Fruit fly (Drosophila melanogaster) whole organism, wandering third instar larva: ENCODE measurements around the gene CG13049.

Experiments used
- CG32264 ChIP-seq: fragments of 200-800 bp; sonication (Bioruptor generic); optimal IDR thresholded peaks from 2 replicates; lab custom pipeline; 2016; ENCODE audit warnings: missing biosample characterization, missing genetic modification characterization
- CG9705 ChIP-seq: fragments of 200-800 bp; sonication (Bioruptor generic); optimal IDR thresholded peaks from 2 replicates; lab custom pipeline; 2018; ENCODE audit warnings: missing biosample characterization, mild to moderate bottlenecking, missing genetic modification characterization
- CrebA ChIP-seq: fragments of 200-800 bp; sonication (Bioruptor generic); optimal IDR thresholded peaks from 2 replicates; lab custom pipeline; 2016; ENCODE audit warnings: missing biosample characterization, mild to moderate bottlenecking, missing genetic modification characterization, borderline replicate concordance
- Dfd ChIP-seq: fragments of >200 bp; optimal IDR thresholded peaks from 2 replicates; lab custom pipeline; 2017; ENCODE audit warnings: missing biosample characterization, missing genetic modification characterization
- Dif ChIP-seq: fragments of 200-275, 200-300 bp; sonication (Bioruptor generic); optimal IDR thresholded peaks from 2 replicates; lab custom pipeline; 2018; ENCODE audit warnings: missing biosample characterization, missing genetic modification characterization; ENCODE audit not compliant: partially characterized antibody
- HLH106 ChIP-seq: fragments of 200-800 bp; optimal IDR thresholded peaks from 3 replicates; lab custom pipeline; 2019; ENCODE audit warnings: missing biosample characterization, mild to moderate bottlenecking, missing genetic modification characterization, moderate library complexity
- Hr78 ChIP-seq: fragments of >200 bp; optimal IDR thresholded peaks from 2 replicates; lab custom pipeline; 2017; ENCODE audit warnings: missing biosample characterization, missing genetic modification characterization
- Hr83 ChIP-seq: fragments of 200-300 bp; sonication (Bioruptor generic); optimal IDR thresholded peaks from 2 replicates; lab custom pipeline; 2016; ENCODE audit warnings: missing biosample characterization, mild to moderate bottlenecking, missing genetic modification characterization, moderate library complexity; ENCODE audit not compliant: poor library complexity, severe bottlenecking
- Mio ChIP-seq: sonication (Bioruptor generic); optimal IDR thresholded peaks from 2 replicates; lab custom pipeline; 2016; ENCODE audit warnings: missing biosample characterization, missing genetic modification characterization
- Myc ChIP-seq: fragments of >200 bp; optimal IDR thresholded peaks from 2 replicates; lab custom pipeline; 2017
- N ChIP-seq: fragments of >200 bp; optimal IDR thresholded peaks from 2 replicates; lab custom pipeline; 2018; ENCODE audit warnings: missing biosample characterization, missing external identifiers, missing genetic modification characterization
- OdsH ChIP-seq: fragments of 200-800 bp; sonication (Bioruptor generic); optimal IDR thresholded peaks from 2 replicates; lab custom pipeline; 2016; ENCODE audit warnings: missing biosample characterization, mild to moderate bottlenecking, missing genetic modification characterization
- Rel ChIP-seq, 2 experiments: fragments of 200-800 bp; sonication (Bioruptor generic) in 1 of 2; optimal IDR thresholded peaks; 2 replicates in 1 of 2; 3 replicates in 1 of 2; lab custom pipeline; 2016 to 2019; ENCODE audit warnings: mild to moderate bottlenecking in 2 of 2, missing biosample characterization in 2 of 2, missing genetic modification characterization in 2 of 2, moderate library complexity in 1 of 2
- Sp1 ChIP-seq: fragments of 200-800 bp; sonication (Bioruptor generic); optimal IDR thresholded peaks from 3 replicates; lab custom pipeline; 2019; ENCODE audit warnings: missing biosample characterization, mild to moderate bottlenecking, missing genetic modification characterization, moderate library complexity
- Vsx2 ChIP-seq: fragments of 200-300, 225-300 bp; sonication (Bioruptor generic); optimal IDR thresholded peaks from 2 replicates; lab custom pipeline; 2018; ENCODE audit warnings: missing biosample characterization, missing genetic modification characterization; ENCODE audit not compliant: partially characterized antibody
- br ChIP-seq: fragments of 200-800 bp; sonication (Bioruptor generic); optimal IDR thresholded peaks from 2 replicates; lab custom pipeline; 2016; ENCODE audit warnings: missing biosample characterization, missing genetic modification characterization
- brk ChIP-seq: fragments of 200-800 bp; sonication (Bioruptor generic); optimal IDR thresholded peaks from 2 replicates; lab custom pipeline; 2016; ENCODE audit warnings: missing biosample characterization, mild to moderate bottlenecking, missing genetic modification characterization
- dmrt93B ChIP-seq: fragments of 200-800 bp; sonication (Bioruptor generic); optimal IDR thresholded peaks from 2 replicates; lab custom pipeline; 2018; ENCODE audit warnings: missing biosample characterization, mild to moderate bottlenecking, missing genetic modification characterization
- dsf ChIP-seq: sonication (Bioruptor generic); optimal IDR thresholded peaks from 2 replicates; lab custom pipeline; 2016; ENCODE audit warnings: missing biosample characterization, missing genetic modification characterization, borderline replicate concordance
- ey ChIP-seq: fragments of 200-800 bp; sonication (Bioruptor generic); optimal IDR thresholded peaks from 2 replicates; lab custom pipeline; 2016; ENCODE audit warnings: missing biosample characterization, missing genetic modification characterization
- foxo ChIP-seq, 2 experiments: fragments of 200-800 bp; sonication (Bioruptor generic); optimal IDR thresholded peaks; 2 replicates in 1 of 2; 3 replicates in 1 of 2; lab custom pipeline; 2016 to 2017; ENCODE audit warnings: missing biosample characterization in 2 of 2, missing genetic modification characterization in 2 of 2
- fru ChIP-seq: fragments of 200-800 bp; sonication (Bioruptor generic); optimal IDR thresholded peaks from 3 replicates; lab custom pipeline; 2016; ENCODE audit warnings: missing biosample characterization, mild to moderate bottlenecking, missing genetic modification characterization
- h ChIP-seq: fragments of 200-800 bp; sonication (Bioruptor generic); optimal IDR thresholded peaks from 3 replicates; lab custom pipeline; 2016; ENCODE audit warnings: missing biosample characterization, mild to moderate bottlenecking, missing genetic modification characterization
- jim ChIP-seq: fragments of 175-275, 200-325 bp; sonication (Bioruptor generic); optimal IDR thresholded peaks from 2 replicates; lab custom pipeline; 2016; ENCODE audit warnings: missing biosample characterization, mild to moderate bottlenecking, missing genetic modification characterization
- lola ChIP-seq: fragments of >200 bp; optimal IDR thresholded peaks from 2 replicates; lab custom pipeline; 2017; ENCODE audit warnings: missing biosample characterization, missing genetic modification characterization
- pan ChIP-seq: fragments of >200 bp; optimal IDR thresholded peaks from 2 replicates; lab custom pipeline; 2017
- rgr ChIP-seq: fragments of 200-800 bp; sonication (Bioruptor generic); optimal IDR thresholded peaks from 3 replicates; lab custom pipeline; 2016; ENCODE audit warnings: missing biosample characterization, mild to moderate bottlenecking, missing genetic modification characterization
- sv ChIP-seq: fragments of 200-800 bp; sonication (Bioruptor generic); optimal IDR thresholded peaks from 3 replicates; lab custom pipeline; 2016; ENCODE audit warnings: missing biosample characterization, missing genetic modification characterization
- tai ChIP-seq: sonication (Bioruptor generic); optimal IDR thresholded peaks from 2 replicates; lab custom pipeline; 2016; ENCODE audit warnings: missing biosample characterization, missing genetic modification characterization
- usp ChIP-seq: fragments of >200 bp; optimal IDR thresholded peaks from 2 replicates; lab custom pipeline; 2017; ENCODE audit warnings: missing biosample characterization, missing genetic modification characterization

The CG13049 gene

DNA sequence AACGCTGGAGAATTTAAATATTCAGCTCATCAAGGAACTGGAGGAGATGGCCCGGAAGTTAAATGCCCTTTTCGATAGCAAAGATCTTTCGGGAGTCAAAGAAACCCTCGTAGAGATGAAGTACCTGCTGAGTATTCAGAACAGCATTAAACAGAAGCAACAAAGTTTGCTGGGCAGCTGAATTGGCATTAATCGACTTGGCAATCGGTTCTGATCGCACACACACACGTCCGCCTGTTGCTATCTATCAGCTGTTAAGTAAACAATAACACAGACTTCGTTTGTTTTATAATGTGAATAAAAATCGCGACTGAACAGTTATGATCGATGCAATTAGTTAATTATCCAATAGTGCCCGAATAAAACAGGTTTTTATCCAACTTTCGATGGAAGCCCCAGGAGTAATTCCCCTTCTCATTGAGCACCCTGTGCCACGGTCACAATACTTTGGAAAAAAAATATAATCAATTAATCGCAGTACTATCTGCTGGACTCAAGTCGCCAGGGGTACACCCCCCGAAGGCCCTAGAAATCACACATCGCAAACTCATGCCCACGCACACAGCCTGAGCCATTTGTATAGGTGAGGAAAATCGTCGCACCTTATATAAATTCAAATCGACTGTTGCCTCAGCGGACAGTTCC, 47.8 kb downstream of the CG13049 start:
- TF ChIP-seq rgr (peak; percentile 21), Hr78 (GFP tag; lab: Kevin White, UChicago) (no peak), Rel (GFP tag; optimal IDR thresholded peaks at IDR 0.05; lab: Kevin White, UChicago) (no peak), Rel (tag; optimal IDR thresholded peaks at IDR 0.05; lab: Kevin White, UChicago) (peak; percentile 96), usp (GFP tag; lab: Kevin White, UChicago) (no peak), CG9705 (no peak), brk (GFP tag; lab: Kevin White, UChicago) (no peak), Mio (no peak), tai (GFP tag; lab: Kevin White, UChicago) (no peak), Dfd (no peak), jim (GFP tag; lab: Kevin White, UChicago) (no peak), dsf (GFP tag; lab: Kevin White, UChicago) (no peak), h (peak; percentile 32)

DNA sequence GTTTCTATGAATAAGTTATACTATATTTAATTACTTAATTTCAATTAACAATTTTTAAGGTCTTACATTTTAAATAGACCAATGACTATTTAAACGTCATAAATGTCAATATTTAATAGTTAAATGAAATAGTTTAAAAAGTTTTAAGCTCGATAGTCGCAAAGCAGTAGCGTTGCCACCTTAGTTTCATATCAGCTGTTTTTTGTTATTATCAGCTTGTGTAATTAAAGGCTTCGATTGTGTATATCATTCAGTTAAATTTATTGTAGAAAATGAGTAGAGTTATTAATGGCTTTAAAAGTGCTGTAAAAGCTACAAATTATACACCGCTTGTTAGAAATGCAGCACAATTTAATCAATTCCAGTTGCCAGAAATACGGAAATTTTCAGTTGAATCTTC, 48.8 kb downstream of the CG13049 start, which contains the start of gene Hsc20:
Gene Hsc20 (plus strand): TSS at position 204 of the 400 bp plus-strand sequence.
- TF ChIP-seq ey (GFP tag; lab: Kevin White, UChicago) (no peak), br (GFP tag; lab: Kevin White, UChicago) (no peak), foxo (GFP tag; optimal IDR thresholded peaks at IDR 0.05; lab: Kevin White, UChicago) (no peak), rgr (no peak), dmrt93B (GFP tag; lab: Kevin White, UChicago) (no peak), pan (no peak), HLH106 (tag; lab: Kevin White, UChicago) (no peak), Myc (no peak), Dif (GFP tag; lab: Kevin White, UChicago) (no peak), sv (no peak), Hr83 (GFP tag; lab: Kevin White, UChicago) (no peak), jim (GFP tag; lab: Kevin White, UChicago) (no peak), N (GFP tag; lab: Kevin White, UChicago) (no peak)

DNA sequence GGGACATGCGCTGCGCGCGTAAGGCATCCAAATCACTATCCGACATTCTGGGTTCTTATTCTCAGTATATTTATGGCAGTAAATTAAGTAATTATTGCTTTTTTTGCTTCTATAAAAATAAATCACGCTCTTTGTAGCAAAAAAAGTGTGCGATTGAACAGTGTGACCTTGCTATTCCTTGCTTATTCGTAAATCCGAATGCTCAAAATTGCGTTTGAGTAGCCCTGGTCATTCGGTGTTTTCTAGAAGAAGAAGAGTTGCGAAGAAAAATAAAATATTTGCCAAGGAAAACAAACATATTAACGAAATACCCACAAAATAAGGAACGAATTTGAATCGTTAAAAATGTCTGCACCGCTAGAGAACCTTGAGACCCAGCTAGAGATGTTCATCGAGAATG, 49.9 kb downstream of the CG13049 start, which contains the start of the genes PDCD-5 and MED10:
Gene PDCD-5 (minus strand): TSS at position 182 of the 400 bp plus-strand sequence.
Gene MED10 (plus strand): TSS at position 228 of the 400 bp plus-strand sequence.
- peak; percentile 39 for TF ChIP-seq HLH106 (tag; lab: Kevin White, UChicago)
- TF ChIP-seq Myc = peak; percentile 29
- peak; percentile 3 for TF ChIP-seq OdsH (GFP tag; lab: Kevin White, UChicago)
- TF ChIP-seq rgr = peak; percentile 12
- TF ChIP-seq brk (GFP tag; lab: Kevin White, UChicago) = no peak
- no peak for TF ChIP-seq pan
- TF ChIP-seq Dif (GFP tag; lab: Kevin White, UChicago) = peak; percentile 0
- no peak for TF ChIP-seq Dfd
- TF ChIP-seq Hr78 (GFP tag; lab: Kevin White, UChicago) = no peak
- TF ChIP-seq Mio = no peak
- TF ChIP-seq CG32264 (GFP tag; lab: Kevin White, UChicago) = no peak
- no peak for TF ChIP-seq CrebA (GFP tag; lab: Kevin White, UChicago)
- no peak for TF ChIP-seq ey (GFP tag; lab: Kevin White, UChicago)
- TF ChIP-seq lola (GFP tag; lab: Kevin White, UChicago) = no peak
- TF ChIP-seq Rel (GFP tag; optimal IDR thresholded peaks at IDR 0.05; lab: Kevin White, UChicago) = no peak
- TF ChIP-seq Rel (tag; optimal IDR thresholded peaks at IDR 0.05; lab: Kevin White, UChicago) = peak; percentile 65
- peak; percentile 39 for TF ChIP-seq Sp1
- TF ChIP-seq usp (GFP tag; lab: Kevin White, UChicago) = no peak
- peak; percentile 30 for TF ChIP-seq Hr83 (GFP tag; lab: Kevin White, UChicago)
- TF ChIP-seq sv = no peak
- no peak for TF ChIP-seq N (GFP tag; lab: Kevin White, UChicago)
- TF ChIP-seq tai (GFP tag; lab: Kevin White, UChicago) = no peak
- no peak for TF ChIP-seq jim (GFP tag; lab: Kevin White, UChicago)
- no peak for TF ChIP-seq Vsx2
- TF ChIP-seq dsf (GFP tag; lab: Kevin White, UChicago) = no peak
- TF ChIP-seq dmrt93B (GFP tag; lab: Kevin White, UChicago) = no peak
- TF ChIP-seq fru (GFP tag; lab: Kevin White, UChicago) = no peak
